Fruit fly (Drosophila melanogaster): Measurements from ENCODE around the gene CG32212.
"Not testable (repeated sequence)": the region's sequence is repeated elsewhere in the genome, so short reads cannot be mapped to it uniquely, and the experiment has no call there.

DNA sequence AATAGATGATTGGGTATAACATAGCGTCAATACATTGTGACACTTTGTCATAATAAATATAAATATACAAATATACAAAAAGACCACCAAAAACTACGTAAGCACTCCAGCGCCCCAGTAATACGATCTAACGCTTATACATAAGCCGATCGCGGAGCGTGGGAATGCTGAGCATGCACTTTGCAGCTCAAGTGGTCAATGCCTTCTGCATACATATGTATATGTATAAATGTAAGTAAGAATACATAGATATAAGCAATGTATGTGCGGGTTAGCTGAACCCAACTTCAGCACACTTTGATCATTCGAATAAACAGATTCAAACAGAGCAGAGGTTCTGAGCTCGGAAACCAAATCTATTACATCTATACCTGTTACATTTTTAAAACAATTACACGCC is at the start of gene CG32212:
- TF ChIP-seq Sox102F (GFP tag; optimal IDR thresholded peaks at IDR 0.05); salr (GFP tag; optimal IDR thresholded peaks at IDR 0.05); Gug (GFP tag; IDR thresholded peaks at IDR 0.05); Blimp-1 (GFP tag; optimal IDR thresholded peaks at IDR 0.05); net (GFP tag; optimal IDR thresholded peaks at IDR 0.05); spab (GFP tag; optimal IDR thresholded peaks at IDR 0.05); CG6276 (GFP tag; optimal IDR thresholded peaks at IDR 0.05); dac (GFP tag; optimal IDR thresholded peaks at IDR 0.05); CG6792 (GFP tag; optimal IDR thresholded peaks at IDR 0.05); pdm3 (GFP tag; optimal IDR thresholded peaks at IDR 0.05); topi (GFP tag; optimal IDR thresholded peaks at IDR 0.05): not testable (repeated sequence)
